Worm (Caenorhabditis elegans) whole organism, L4/young adult: ENCODE results near the gene sun-1.

Experiments used
- W03F9.2 ChIP-seq: fragments of 150-350 bp; optimal IDR thresholded peaks from 2 replicates; lab custom pipeline; 2014; ENCODE audit warnings: missing biosample characterization, missing genetic modification characterization
- dao-5 ChIP-seq: sonication (generic microtip); optimal IDR thresholded peaks from 2 replicates; lab custom pipeline; 2016; ENCODE audit warnings: missing genotype, missing genetic modification characterization, moderate library complexity, missing compliant biosample characterization
- him-1 ChIP-seq: sonication (generic microtip); optimal IDR thresholded peaks from 2 replicates; lab custom pipeline; 2016; ENCODE audit warnings: missing genotype, missing genetic modification reagents, missing genetic modification characterization, missing compliant biosample characterization

ce11 chrV:13209567-13209966, 16.2 kb upstream of the sun-1 start, which contains the start of gene F57B1.6:
- TF ChIP-seq him-1: no peak
- no peak for TF ChIP-seq dao-5 (tag; lab: Kevin White, UChicago)
- TF ChIP-seq W03F9.2 (tag; lab: Kevin White, UChicago): no peak
